Fruit fly (Drosophila melanogaster): ENCODE results near the gene Polr2M.

- TF ChIP-seq CG8478 (optimal IDR thresholded peaks at IDR 0.05): no peak
- TF ChIP-seq usp (GFP tag; optimal IDR thresholded peaks at IDR 0.05): no peak
- TF ChIP-seq EcR (GFP tag; optimal IDR thresholded peaks at IDR 0.05): no peak
These were observed 48.0 kb upstream of the Polr2M start for dm6 chr3R:19181214-19181613.
